Fruit fly (Drosophila melanogaster): ENCODE measurements around the gene CG14630.

DNA sequence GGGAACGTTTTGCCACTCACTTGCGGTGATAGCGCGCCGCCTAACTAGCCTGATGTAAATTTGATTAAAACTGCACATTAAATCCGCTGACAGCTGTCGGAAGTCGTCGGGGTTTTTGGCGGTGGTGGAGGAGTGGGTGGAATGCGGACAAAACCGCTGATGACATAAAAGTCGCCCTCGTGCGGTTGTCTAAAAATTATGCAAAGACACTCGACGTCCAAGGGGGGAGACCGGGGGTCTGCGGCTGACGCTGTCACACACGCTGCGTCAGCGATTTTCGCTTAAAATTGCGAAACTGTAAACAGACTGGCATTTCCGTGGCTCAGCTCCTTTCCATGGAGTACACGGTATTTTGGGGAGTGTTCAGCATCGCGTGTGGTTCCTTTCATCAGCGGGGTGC lies 25.0 kb downstream of the CG14630 start:
- TF ChIP-seq insv (optimal IDR thresholded peaks at IDR 0.05): no peak
- no peak for TF ChIP-seq psq (optimal IDR thresholded peaks at IDR 0.05)
- no peak for TF ChIP-seq h (optimal IDR thresholded peaks at IDR 0.05)
- no peak for TF ChIP-seq Myc (optimal IDR thresholded peaks at IDR 0.05)
- no peak for TF ChIP-seq Sin3A (optimal IDR thresholded peaks at IDR 0.05)

Data from Kc167 (cell line).